Fruit fly (Drosophila melanogaster): ENCODE data around the gene Brd.
A peak's percentile ranks its signal among the peaks of the same experiment; 100 is the strongest.

The Brd gene

dm6 chr3L:15013957-15014692 is 41.7 kb downstream of the Brd start, which contains the start of gene Reck (continued):
- peak; percentile 41; the same call in 1 of the 3 replicates for TF ChIP-seq sr (GFP tag; IDR thresholded peaks at IDR 0.05)
- no peak for TF ChIP-seq BEAF-32 (GFP tag; optimal IDR thresholded peaks at IDR 0.05)
- peak; percentile 90 for TF ChIP-seq Sox102F (GFP tag; optimal IDR thresholded peaks at IDR 0.05)
- peak; percentile 2 for TF ChIP-seq Sry-δ (GFP tag; optimal IDR thresholded peaks at IDR 0.05)
- no peak for TF ChIP-seq Lhr (GFP tag; optimal IDR thresholded peaks at IDR 0.05)
- peak; percentile 74 for TF ChIP-seq kah (GFP tag; optimal IDR thresholded peaks at IDR 0.05)
- peak; percentile 69 for TF ChIP-seq CG15696 (tag; optimal IDR thresholded peaks at IDR 0.05)
- peak; percentile 60; the same call in 2 of the 3 replicates for TF ChIP-seq Dbx (GFP tag; IDR thresholded peaks at IDR 0.05)
- peak; percentile 56 for TF ChIP-seq tup (GFP tag; optimal IDR thresholded peaks at IDR 0.05)
- peak; percentile 86 for TF ChIP-seq CG14014 (GFP tag; IDR thresholded peaks at IDR 0.05)
- no peak for TF ChIP-seq ham (GFP tag; IDR thresholded peaks at IDR 0.05)
- TF ChIP-seq luna (GFP tag; optimal IDR thresholded peaks at IDR 0.05), result no peak

- no peak for TF ChIP-seq CG15011 (GFP tag; optimal IDR thresholded peaks at IDR 0.05)
- TF ChIP-seq seq (GFP tag; IDR thresholded peaks at IDR 0.05), result peak; percentile 47; the same call in 1 of the 2 replicates
- no peak for TF ChIP-seq pfk (GFP tag; optimal IDR thresholded peaks at IDR 0.05)
- TF ChIP-seq Ptx1 (GFP tag; IDR thresholded peaks at IDR 0.05), result no peak
- TF ChIP-seq CG3163 (GFP tag; optimal IDR thresholded peaks at IDR 0.05), result no peak
- no peak for TF ChIP-seq yki (optimal IDR thresholded peaks at IDR 0.05)
- TF ChIP-seq Dfd (GFP tag; optimal IDR thresholded peaks at IDR 0.05), result no peak
- no peak for TF ChIP-seq disco-r (GFP tag; optimal IDR thresholded peaks at IDR 0.05)
- TF ChIP-seq CG8924 (tag; optimal IDR thresholded peaks at IDR 0.05), result peak; percentile 59
- TF ChIP-seq tx (GFP tag; optimal IDR thresholded peaks at IDR 0.05), result no peak
- no peak for TF ChIP-seq CkIIα-i1 (GFP tag; IDR thresholded peaks at IDR 0.05)
- TF ChIP-seq CG6813 (GFP tag; optimal IDR thresholded peaks at IDR 0.05), result no peak
- no peak for TF ChIP-seq CG1602 (GFP tag; optimal IDR thresholded peaks at IDR 0.05)
- no peak for TF ChIP-seq Myb (GFP tag; optimal IDR thresholded peaks at IDR 0.05)
- TF ChIP-seq ranshi (GFP tag; IDR thresholded peaks at IDR 0.05), result no peak
- no peak for TF ChIP-seq NC2α (GFP tag; optimal IDR thresholded peaks at IDR 0.05)
- TF ChIP-seq CG33213 (GFP tag; optimal IDR thresholded peaks at IDR 0.05), result no peak
- TF ChIP-seq CG10979 (tag; optimal IDR thresholded peaks at IDR 0.05), result no peak
- no peak for TF ChIP-seq fd64A (GFP tag; optimal IDR thresholded peaks at IDR 0.05)
- no peak for TF ChIP-seq CG13296 (GFP tag; optimal IDR thresholded peaks at IDR 0.05)
- no peak for TF ChIP-seq lilli (GFP tag; optimal IDR thresholded peaks at IDR 0.05)
- no peak for TF ChIP-seq Neu2 (GFP tag; optimal IDR thresholded peaks at IDR 0.05; ENCODE audit: borderline replicate concordance)
- no peak for TF ChIP-seq CG8478 (optimal IDR thresholded peaks at IDR 0.05)
- no peak for TF ChIP-seq sqz (GFP tag; optimal IDR thresholded peaks at IDR 0.05)
- TF ChIP-seq CG7745 (tag; optimal IDR thresholded peaks at IDR 0.05), result peak; percentile 75
- no peak for TF ChIP-seq az2 (GFP tag; optimal IDR thresholded peaks at IDR 0.05)
- TF ChIP-seq Optix (GFP tag; IDR thresholded peaks at IDR 0.05), result no peak
- TF ChIP-seq Sry-β (GFP tag; optimal IDR thresholded peaks at IDR 0.05), result no peak
- TF ChIP-seq CG42726 (GFP tag; IDR thresholded peaks at IDR 0.05; ENCODE audit: partially characterized antibody), result no peak
- no peak for TF ChIP-seq CG16815 (GFP tag; optimal IDR thresholded peaks at IDR 0.05)
- no peak for TF ChIP-seq gem (tag; optimal IDR thresholded peaks at IDR 0.05)
- TF ChIP-seq abd-A (tag; optimal IDR thresholded peaks at IDR 0.05), result peak; percentile 59
- no peak for TF ChIP-seq nerfin-2 (GFP tag; IDR thresholded peaks at IDR 0.05; ENCODE audit: partially characterized antibody)
- TF ChIP-seq CG1792 (GFP tag; optimal IDR thresholded peaks at IDR 0.05), result no peak
- TF ChIP-seq CG2199 (GFP tag; IDR thresholded peaks at IDR 0.05), result no peak
- peak; percentile 50 for TF ChIP-seq nerfin-1 (tag; optimal IDR thresholded peaks at IDR 0.05)
- TF ChIP-seq gsb-n (tag; optimal IDR thresholded peaks at IDR 0.05), result peak; percentile 93
- no peak for TF ChIP-seq MESR4 (GFP tag; optimal IDR thresholded peaks at IDR 0.05)
Observed at dm6 chr3L:15021008-15021407, 48.5 kb downstream of the Brd start.
